Fruit fly (Drosophila melanogaster): Measurements from ENCODE around the gene Orct.

The Orct gene

DNA sequence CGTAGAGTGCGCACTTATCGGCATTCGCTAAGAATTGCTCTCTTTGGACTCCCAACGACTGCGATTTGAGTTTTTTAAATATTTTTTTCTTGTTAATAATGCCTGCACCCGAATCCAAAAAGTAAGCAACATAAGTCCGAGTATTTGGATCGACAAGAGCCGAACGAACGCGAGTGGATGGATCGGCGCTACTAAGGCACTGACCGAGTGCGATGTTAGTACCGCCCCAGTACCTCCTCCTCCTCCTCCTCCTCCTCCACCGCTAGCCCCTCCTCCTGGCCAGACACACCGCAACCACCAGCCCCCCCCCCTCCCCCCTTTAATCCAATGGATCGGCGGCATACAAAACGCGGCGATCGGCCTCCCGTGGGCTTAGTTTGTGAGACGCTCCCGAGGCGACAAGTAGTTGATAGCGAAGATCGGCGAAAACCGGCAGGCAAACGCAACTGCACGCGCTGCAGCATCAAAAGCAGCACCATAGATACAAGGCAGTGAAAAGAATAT lies 7.6 kb downstream of the Orct start, which contains the start of gene CG6356 (continued):
- TF ChIP-seq CG15011 (GFP tag; optimal IDR thresholded peaks at IDR 0.05) (no peak), CG11504 (tag; optimal IDR thresholded peaks at IDR 0.05) (peak; percentile 44), Stat92E (GFP tag; optimal IDR thresholded peaks at IDR 0.05) (no peak), fu2 (GFP tag; optimal IDR thresholded peaks at IDR 0.05) (no peak), ap (GFP tag; IDR thresholded peaks at IDR 0.05) (no peak), CTCF (GFP tag; optimal IDR thresholded peaks at IDR 0.05) (no peak), CG18764 (GFP tag; optimal IDR thresholded peaks at IDR 0.05) (no peak), HLH54F (GFP tag; optimal IDR thresholded peaks at IDR 0.05) (no peak), nerfin-1 (tag; optimal IDR thresholded peaks at IDR 0.05) (no peak), dysf (GFP tag; IDR thresholded peaks at IDR 0.05) (no peak), exex (tag; optimal IDR thresholded peaks at IDR 0.05) (no peak), CG1647 (GFP tag; optimal IDR thresholded peaks at IDR 0.05) (no peak), CG18599 (GFP tag; optimal IDR thresholded peaks at IDR 0.05) (peak; percentile 5), CG3838 (GFP tag; optimal IDR thresholded peaks at IDR 0.05) (no peak), Aef1 (GFP tag; IDR thresholded peaks at IDR 0.05) (no peak), ATbp (GFP tag; optimal IDR thresholded peaks at IDR 0.05) (no peak), pho (GFP tag; optimal IDR thresholded peaks at IDR 0.05) (no peak), gt (GFP tag; IDR thresholded peaks at IDR 0.05) (no peak), CG13894 (tag; optimal IDR thresholded peaks at IDR 0.05) (no peak), CG14050 (GFP tag; IDR thresholded peaks at IDR 0.05) (no peak), lov (optimal IDR thresholded peaks at IDR 0.05) (no peak), lov (GFP tag; IDR thresholded peaks at IDR 0.05) (no peak), CG3995 (GFP tag; optimal IDR thresholded peaks at IDR 0.05) (no peak), CG4404 (GFP tag; IDR thresholded peaks at IDR 0.05) (no peak), fd96Cb (tag; optimal IDR thresholded peaks at IDR 0.05) (no peak), CG9609 (GFP tag; optimal IDR thresholded peaks at IDR 0.05) (no peak), cwo (GFP tag; optimal IDR thresholded peaks at IDR 0.05) (peak; percentile 46), vnd (GFP tag; IDR thresholded peaks at IDR 0.05; ENCODE audit: partially characterized antibody) (no peak), CG10431 (GFP tag; optimal IDR thresholded peaks at IDR 0.05) (no peak), Pdp1 (GFP tag; optimal IDR thresholded peaks at IDR 0.05) (no peak), CG3281 (GFP tag; optimal IDR thresholded peaks at IDR 0.05) (no peak), CG2889 (GFP tag; IDR thresholded peaks at IDR 0.05) (no peak), CG15601 (tag; optimal IDR thresholded peaks at IDR 0.05) (no peak), CG2678 (tag; optimal IDR thresholded peaks at IDR 0.05) (no peak), Adf1 (GFP tag; IDR thresholded peaks at IDR 0.05) (no peak), CG3726 (GFP tag; IDR thresholded peaks at IDR 0.05) (no peak), CG17385 (GFP tag; optimal IDR thresholded peaks at IDR 0.05) (no peak), run (tag; optimal IDR thresholded peaks at IDR 0.05) (no peak), CG30403 (GFP tag; optimal IDR thresholded peaks at IDR 0.05) (no peak), CG2199 (GFP tag; IDR thresholded peaks at IDR 0.05) (peak; percentile 65; the same call in 1 of the 3 replicates), chinmo (GFP tag; IDR thresholded peaks at IDR 0.05; ENCODE audit: partially characterized antibody) (0 out of 4 replicates have a peak, but pooled peaks have one; percentile 49), sim (GFP tag; IDR thresholded peaks at IDR 0.05) (no peak), ranshi (GFP tag; IDR thresholded peaks at IDR 0.05) (no peak), phol (tag; optimal IDR thresholded peaks at IDR 0.05) (no peak), caup (GFP tag; optimal IDR thresholded peaks at IDR 0.05; ENCODE audit: severe bottlenecking) (no peak), CG30431 (GFP tag; optimal IDR thresholded peaks at IDR 0.05) (no peak), CG31441 (GFP tag; IDR thresholded peaks at IDR 0.05) (no peak), MBD-R2 (GFP tag; IDR thresholded peaks at IDR 0.05) (no peak), aop (GFP tag; IDR thresholded peaks at IDR 0.05) (no peak), mam (GFP tag; optimal IDR thresholded peaks at IDR 0.05) (no peak), chif (GFP tag; optimal IDR thresholded peaks at IDR 0.05) (no peak), Side (GFP tag; optimal IDR thresholded peaks at IDR 0.05) (no peak)
